Fruit fly (Drosophila melanogaster): Measurements from ENCODE around the gene spri.

dm6 chrX:10461938-10462337 is 123.3 kb downstream of the spri start:
- TF ChIP-seq CG12104 (GFP tag; optimal IDR thresholded peaks at IDR 0.05) (no peak), CG9215 (GFP tag; IDR thresholded peaks at IDR 0.05) (no peak), Hr51 (GFP tag; optimal IDR thresholded peaks at IDR 0.05) (no peak), CTCF (GFP tag; optimal IDR thresholded peaks at IDR 0.05) (no peak), wdn (GFP tag; IDR thresholded peaks at IDR 0.05) (no peak), Rx (GFP tag; IDR thresholded peaks at IDR 0.05) (no peak), B-H2 (GFP tag; optimal IDR thresholded peaks at IDR 0.05) (no peak), eyg (GFP tag; optimal IDR thresholded peaks at IDR 0.05) (no peak), Bteb2 (GFP tag; optimal IDR thresholded peaks at IDR 0.05) (no peak), chif (GFP tag; optimal IDR thresholded peaks at IDR 0.05) (no peak), CG12942 (GFP tag; optimal IDR thresholded peaks at IDR 0.05) (no peak)

All from whole organism, embryonic.